Fruit fly (Drosophila melanogaster) whole organism, embryonic: Measurements from ENCODE around the gene CG43439.

Experiments
- Adf1 ChIP-seq: fragments of 200-800 bp; sonication (Bioruptor generic); IDR thresholded peaks from 2 replicates; pipeline ENCODE4 v1.3.6; 2022; ENCODE audit warnings: missing biosample characterization, missing genetic modification characterization
- Aef1 ChIP-seq: fragments of 200-800 bp; sonication (Bioruptor generic); IDR thresholded peaks from 3 replicates; pipeline ENCODE4 v1.3.6; 2022; ENCODE audit warnings: missing biosample characterization, missing genetic modification characterization
- Blimp-1 ChIP-seq: fragments of 200-800 bp; sonication (Bioruptor generic); optimal IDR thresholded peaks from 3 replicates; lab custom pipeline; 2018; ENCODE audit warnings: missing biosample characterization, missing genetic modification characterization, mild to moderate bottlenecking, moderate library complexity, missing genetic modification reagents
- CG10267 ChIP-seq: fragments of 200-800 bp; sonication (Bioruptor generic); optimal IDR thresholded peaks from 2 replicates; lab custom pipeline; 2018; ENCODE audit warnings: missing biosample characterization, mild to moderate bottlenecking, missing genetic modification characterization, moderate library complexity
- CG10654 ChIP-seq: fragments of 200-800 bp; sonication (Bioruptor generic); optimal IDR thresholded peaks from 2 replicates; lab custom pipeline; 2016; ENCODE audit warnings: missing biosample characterization, missing genetic modification characterization
- CG11695 ChIP-seq: fragments of 200-800 bp; sonication (Bioruptor generic); IDR thresholded peaks from 3 replicates; pipeline ENCODE4 v1.3.6; 2022; ENCODE audit warnings: missing biosample characterization, missing genetic modification characterization
- CG12391 ChIP-seq: fragments of 200-800 bp; sonication (Bioruptor generic); optimal IDR thresholded peaks from 3 replicates; lab custom pipeline; 2018; ENCODE audit warnings: missing biosample characterization, mild to moderate bottlenecking, missing genetic modification characterization, moderate library complexity
- CG15011 ChIP-seq: fragments of 200-800 bp; sonication (Bioruptor generic); optimal IDR thresholded peaks from 3 replicates; lab custom pipeline; 2018; ENCODE audit warnings: missing biosample characterization, mild to moderate bottlenecking, missing genetic modification characterization
- CG17328 ChIP-seq: fragments of 200-800 bp; sonication (Bioruptor generic); IDR thresholded peaks from 2 replicates; pipeline ENCODE4 v1.3.6; 2022; ENCODE audit warnings: missing biosample characterization, missing genetic modification characterization
- CG18262 ChIP-seq: fragments of 200-800 bp; optimal IDR thresholded peaks from 3 replicates; lab custom pipeline; 2019; ENCODE audit warnings: missing biosample characterization, mild to moderate bottlenecking, missing genetic modification characterization, moderate library complexity
- CG2116 ChIP-seq: fragments of 200-800 bp; sonication (Bioruptor generic); optimal IDR thresholded peaks from 3 replicates; lab custom pipeline; 2018; ENCODE audit warnings: missing biosample characterization, mild to moderate bottlenecking, missing genetic modification characterization
- CG2678 ChIP-seq: fragments of 200-800 bp; sonication (Bioruptor generic); optimal IDR thresholded peaks from 3 replicates; lab custom pipeline; 2019; ENCODE audit warnings: missing biosample characterization, mild to moderate bottlenecking, missing genetic modification characterization, moderate library complexity
- CG30403 ChIP-seq: fragments of 200-800 bp; sonication (Bioruptor generic); optimal IDR thresholded peaks from 3 replicates; lab custom pipeline; 2016; ENCODE audit warnings: missing biosample characterization, missing genetic modification characterization
- CG30431 ChIP-seq: fragments of 200-800 bp; sonication (Bioruptor generic); optimal IDR thresholded peaks from 2 replicates; lab custom pipeline; 2017; ENCODE audit warnings: missing biosample characterization, missing genetic modification characterization
- CG32767 ChIP-seq: fragments of 200-800 bp; sonication (Bioruptor generic); IDR thresholded peaks from 2 replicates; pipeline ENCODE4 v1.3.6; 2022; ENCODE audit warnings: missing biosample characterization, missing genetic modification characterization
- CG4707 ChIP-seq: fragments of 200-800 bp; sonication (Bioruptor generic); optimal IDR thresholded peaks from 2 replicates; lab custom pipeline; 2018; ENCODE audit warnings: missing biosample characterization, mild to moderate bottlenecking, missing genetic modification characterization, moderate library complexity
- CG5245 ChIP-seq: fragments of 200-800 bp; sonication (Bioruptor generic); optimal IDR thresholded peaks from 3 replicates; lab custom pipeline; 2016; ENCODE audit warnings: missing biosample characterization, missing genetic modification characterization
- CG8765 ChIP-seq: fragments of 200-800 bp; sonication (Bioruptor generic); IDR thresholded peaks from 2 replicates; pipeline ENCODE4 v1.3.6; 2022; ENCODE audit warnings: missing biosample characterization, missing genetic modification characterization
- D19A ChIP-seq: fragments of 200-800 bp; optimal IDR thresholded peaks from 3 replicates; lab custom pipeline; 2019; ENCODE audit warnings: missing biosample characterization, mild to moderate bottlenecking, missing genetic modification characterization, moderate library complexity
- D19B ChIP-seq: fragments of 200-800 bp; sonication (Bioruptor generic); optimal IDR thresholded peaks from 2 replicates; lab custom pipeline; 2017; ENCODE audit warnings: missing biosample characterization, mild to moderate bottlenecking, missing genetic modification characterization
- Fer3 ChIP-seq: fragments of 200-800 bp; sonication (Bioruptor generic); optimal IDR thresholded peaks from 2 replicates; lab custom pipeline; 2018; ENCODE audit warnings: missing biosample characterization, mild to moderate bottlenecking, missing genetic modification characterization, moderate library complexity
- HmgZ ChIP-seq: fragments of 200-800 bp; sonication (Bioruptor generic); optimal IDR thresholded peaks from 2 replicates; lab custom pipeline; 2018; ENCODE audit warnings: missing biosample characterization, mild to moderate bottlenecking, missing genetic modification characterization
- Hr39 ChIP-seq: fragments of >200 bp; optimal IDR thresholded peaks from 2 replicates; lab custom pipeline; 2017
- Lim3 ChIP-seq: fragments of 200-800 bp; sonication (Bioruptor generic); IDR thresholded peaks from 2 replicates; pipeline ENCODE4 v1.3.6; 2022; ENCODE audit warnings: missing biosample characterization, missing genetic modification characterization
- MBD-R2 ChIP-seq: fragments of 200-800 bp; sonication (Bioruptor generic); IDR thresholded peaks from 2 replicates; pipeline ENCODE4 v1.3.6; 2022; ENCODE audit warnings: missing biosample characterization, missing genetic modification characterization
- MTF-1 ChIP-seq: fragments of 200-800 bp; sonication (Bioruptor generic); optimal IDR thresholded peaks from 2 replicates; lab custom pipeline; 2018; ENCODE audit warnings: missing biosample characterization, mild to moderate bottlenecking, missing genetic modification characterization, borderline replicate concordance
- Med ChIP-seq: fragments of 200-800 bp; sonication (Bioruptor generic); peaks from one replicate; lab custom pipeline; 2016; ENCODE audit warnings: missing biosample characterization, missing genetic modification characterization, mild to moderate bottlenecking, inconsistent platforms, moderate library complexity
- NfI ChIP-seq: fragments of 200-800 bp; sonication (Bioruptor generic); optimal IDR thresholded peaks from 3 replicates; lab custom pipeline; 2018; ENCODE audit warnings: missing biosample characterization, mild to moderate bottlenecking, missing genetic modification characterization, moderate library complexity
- Optix ChIP-seq: fragments of 200-800 bp; sonication (Bioruptor generic); IDR thresholded peaks from 3 replicates; pipeline ENCODE4 v1.3.6; 2022; ENCODE audit warnings: missing biosample characterization, missing genetic modification characterization
- Poxn ChIP-seq: fragments of 200-800 bp; sonication (Bioruptor generic); IDR thresholded peaks from 2 replicates; pipeline ENCODE4 v1.3.6; 2022; ENCODE audit warnings: missing biosample characterization, missing genetic modification characterization
- Ptx1 ChIP-seq: fragments of 200-800 bp; sonication (Bioruptor generic); IDR thresholded peaks from 2 replicates; pipeline ENCODE4 v1.3.6; 2022; ENCODE audit warnings: missing biosample characterization, missing genetic modification characterization
- Sox100B ChIP-seq: fragments of 200-800 bp; sonication (Bioruptor generic); optimal IDR thresholded peaks from 3 replicates; lab custom pipeline; 2018; ENCODE audit warnings: missing biosample characterization, mild to moderate bottlenecking, missing genetic modification characterization
- Sox102F ChIP-seq: fragments of 200-800 bp; sonication (Bioruptor generic); optimal IDR thresholded peaks from 2 replicates; lab custom pipeline; 2018; ENCODE audit warnings: missing biosample characterization, mild to moderate bottlenecking, missing genetic modification characterization, moderate library complexity
- Spps ChIP-seq: fragments of 200-800 bp; sonication (Bioruptor generic); optimal IDR thresholded peaks from 2 replicates; lab custom pipeline; 2018; ENCODE audit warnings: missing biosample characterization, mild to moderate bottlenecking, missing genetic modification characterization
- bsh ChIP-seq, 2 experiments: fragments of 200-800 bp; sonication (Bioruptor generic); optimal IDR thresholded peaks; 2 replicates each; lab custom pipeline; 2017 to 2018; ENCODE audit warnings: mild to moderate bottlenecking in 2 of 2, missing biosample characterization in 2 of 2, missing genetic modification characterization in 2 of 2, moderate library complexity in 1 of 2
- danr ChIP-seq: fragments of 200-800 bp; sonication (Bioruptor generic); IDR thresholded peaks from 2 replicates; pipeline ENCODE4 v1.3.6; 2022; ENCODE audit warnings: missing biosample characterization, missing genetic modification characterization
- ftz-f1 ChIP-seq: fragments of 200-800 bp; sonication (Bioruptor generic); optimal IDR thresholded peaks from 2 replicates; lab custom pipeline; 2016; ENCODE audit warnings: missing biosample characterization, missing genetic modification characterization
- lilli ChIP-seq: fragments of 200-800 bp; sonication (Bioruptor generic); optimal IDR thresholded peaks from 3 replicates; lab custom pipeline; 2016; ENCODE audit warnings: missing biosample characterization, missing genetic modification characterization
- lola ChIP-seq, 3 experiments: fragments of >200 bp in 2 of 3; fragments of 200-800 bp in 1 of 3; sonication (Bioruptor generic) in 1 of 3; optimal IDR thresholded peaks; 2 replicates each; lab custom pipeline; 2017 to 2019; ENCODE audit warnings: missing biosample characterization in 3 of 3, missing genetic modification characterization in 3 of 3, mild to moderate bottlenecking in 1 of 3, moderate library complexity in 1 of 3
- luna ChIP-seq: fragments of 200-800 bp; sonication (Bioruptor generic); optimal IDR thresholded peaks from 2 replicates; lab custom pipeline; 2016; ENCODE audit warnings: missing biosample characterization, missing genetic modification characterization
- nau ChIP-seq: fragments of 200-800 bp; sonication (Bioruptor generic); optimal IDR thresholded peaks from 3 replicates; lab custom pipeline; 2017; ENCODE audit warnings: missing biosample characterization, mild to moderate bottlenecking, missing genetic modification characterization, missing genetic modification reagents
- odd ChIP-seq: fragments of 200-800 bp; sonication (Bioruptor generic); optimal IDR thresholded peaks from 2 replicates; lab custom pipeline; 2017; ENCODE audit warnings: missing biosample characterization, mild to moderate bottlenecking, missing genetic modification characterization
- salm ChIP-seq: fragments of 200-800 bp; sonication (Bioruptor generic); optimal IDR thresholded peaks from 2 replicates; lab custom pipeline; 2018; ENCODE audit warnings: missing biosample characterization, mild to moderate bottlenecking, missing genetic modification characterization
- stwl ChIP-seq: fragments of 200-800 bp; sonication (Bioruptor generic); optimal IDR thresholded peaks from 3 replicates; lab custom pipeline; 2018; ENCODE audit warnings: missing biosample characterization, mild to moderate bottlenecking, missing genetic modification characterization, moderate library complexity
- tio ChIP-seq: fragments of 200-800 bp; sonication (Bioruptor generic); optimal IDR thresholded peaks from 2 replicates; lab custom pipeline; 2017; ENCODE audit warnings: missing biosample characterization, missing genetic modification characterization, inconsistent platforms
- trem ChIP-seq: fragments of 200-800 bp; optimal IDR thresholded peaks from 3 replicates; lab custom pipeline; 2019; ENCODE audit warnings: missing biosample characterization, mild to moderate bottlenecking, missing genetic modification characterization, moderate library complexity
- unpg ChIP-seq: fragments of 200-800 bp; sonication (Bioruptor generic); optimal IDR thresholded peaks from 3 replicates; lab custom pipeline; 2018; ENCODE audit warnings: missing biosample characterization, mild to moderate bottlenecking, missing genetic modification characterization, moderate library complexity
- wdn ChIP-seq: fragments of 200-800 bp; sonication (Bioruptor generic); IDR thresholded peaks from 2 replicates; pipeline ENCODE4 v1.3.6; 2022; ENCODE audit warnings: missing biosample characterization, missing genetic modification characterization
- zf30C ChIP-seq: fragments of 200-800 bp; sonication (Bioruptor generic); optimal IDR thresholded peaks from 3 replicates; lab custom pipeline; 2018; ENCODE audit warnings: missing biosample characterization, mild to moderate bottlenecking, missing genetic modification characterization
- zfh2 ChIP-seq: fragments of 200-800 bp; sonication (Bioruptor generic); optimal IDR thresholded peaks from 2 replicates; lab custom pipeline; 2016; ENCODE audit warnings: missing biosample characterization, missing genetic modification characterization

CG43439 gene

DNA sequence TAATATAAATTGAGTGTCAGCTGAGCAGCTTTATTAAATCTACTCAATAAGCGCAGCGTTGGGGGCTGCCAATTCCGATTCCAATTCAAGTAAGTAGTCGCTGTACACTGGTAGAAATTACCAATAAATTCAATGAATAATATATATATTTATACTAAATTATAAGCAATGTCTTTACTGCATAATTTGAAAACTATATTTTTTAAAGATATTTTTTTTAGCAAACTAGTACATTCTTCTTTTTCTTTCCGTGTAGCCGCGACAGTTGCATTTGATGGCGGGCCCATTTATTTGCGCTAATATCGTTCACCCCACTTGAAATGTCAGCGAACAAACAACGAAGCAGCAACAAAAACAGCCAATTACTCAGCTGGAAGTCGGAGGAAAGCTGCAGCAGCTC is 7.0 kb downstream of the CG43439 start (continued):
- TF ChIP-seq CG8765 (no peak), HmgZ (tag; lab: Kevin White, UChicago) (no peak), Fer3 (tag; lab: Kevin White, UChicago) (peak; percentile 31), bsh (GFP tag; optimal IDR thresholded peaks at IDR 0.05; lab: Kevin White, UChicago) (peak in 1 of 2 experiments; percentile 74), trem (tag; lab: Kevin White, UChicago) (peak; percentile 50), CG2678 (tag; lab: Kevin White, UChicago) (peak; percentile 66), Spps (peak; percentile 33), odd (GFP tag; lab: Kevin White, UChicago) (peak; percentile 20), CG30403 (GFP tag; lab: Kevin White, UChicago) (peak; percentile 38), stwl (tag; lab: Kevin White, UChicago) (peak; percentile 6), MTF-1 (GFP tag; lab: Kevin White, UChicago) (peak; percentile 31), ftz-f1 (no peak), CG30431 (GFP tag; lab: Kevin White, UChicago) (peak; percentile 23), CG15011 (peak; percentile 2), Hr39 (no peak), CG2116 (GFP tag; lab: Kevin White, UChicago) (no peak), CG18262 (tag; lab: Kevin White, UChicago) (peak; percentile 68), CG5245 (GFP tag; lab: Kevin White, UChicago) (peak; percentile 5), D19B (peak; percentile 8), luna (GFP tag; lab: Kevin White, UChicago) (no peak), wdn (no peak), unpg (GFP tag; lab: Kevin White, UChicago) (peak; percentile 70), CG10267 (tag; lab: Kevin White, UChicago) (peak; percentile 57), Sox102F (GFP tag; lab: Kevin White, UChicago) (peak; percentile 81), zf30C (GFP tag; lab: Kevin White, UChicago) (peak; percentile 36), CG17328 (GFP tag; lab: Robert Waterston, UW) (peak; percentile 45; the same call in 1 of the 2 replicates), Adf1 (GFP tag; lab: Robert Waterston, UW) (no peak), tio (peak; percentile 27), salm (tag; lab: Kevin White, UChicago) (no peak), CG12391 (tag; lab: Kevin White, UChicago) (peak; percentile 75), Sox100B (peak; percentile 63), zfh2 (no peak), CG4707 (GFP tag; lab: Kevin White, UChicago) (peak; percentile 16), Ptx1 (GFP tag; lab: Robert Waterston, UW) (peak; percentile 72), D19A (tag; lab: Kevin White, UChicago) (no peak), CG11695 (GFP tag; lab: Robert Waterston, UW) (peak; percentile 70), CG10654 (peak; percentile 40), Aef1 (peak; percentile 32; the same call in 1 of the 3 replicates), lilli (GFP tag; lab: Kevin White, UChicago) (peak; percentile 3), Med (peak; percentile 43), MBD-R2 (GFP tag; lab: Robert Waterston, UW) (peak; percentile 46; the same call in 1 of the 2 replicates), Blimp-1 (GFP tag; lab: Kevin White, UChicago) (peak; percentile 72), Lim3 (GFP tag; lab: Robert Waterston, UW) (peak; percentile 52; the same call in 1 of the 2 replicates), lola (GFP tag; optimal IDR thresholded peaks at IDR 0.05; lab: Kevin White, UChicago) (peak in 1 of 3 experiments; percentile 51), CG32767 (peak; percentile 64; the same call in 1 of the 2 replicates), NfI (peak; percentile 30), danr (GFP tag; lab: Robert Waterston, UW) (0 out of 2 replicates have a peak, but pooled peaks have one; percentile 18), Poxn (0 out of 2 replicates have a peak, but pooled peaks have one; percentile 6), nau (GFP tag; lab: Kevin White, UChicago) (peak; percentile 2), Optix (GFP tag; lab: Robert Waterston, UW) (peak; percentile 49; the same call in 1 of the 3 replicates)
